Worm (Caenorhabditis elegans): ENCODE measurements around the gene col-12.

- TF ChIP-seq ztf-23 (GFP tag; IDR thresholded peaks at IDR 0.05) (no peak), cog-1 (tag; optimal IDR thresholded peaks at IDR 0.05) (no peak), T22C8.4 (GFP tag; IDR thresholded peaks at IDR 0.05) (no peak), ref-1 (GFP tag; conservative IDR thresholded peaks at IDR 0.05) (no peak)
These were observed 38.3 kb upstream of the col-12 start, which contains the start of gene F22E12.3 for ce11 chrV:10463276-10463675.
